Worm (Caenorhabditis elegans) whole organism, L1 larva: ENCODE data around the gene R13D11.3.

ENCODE experiments used
- C04F5.9 ChIP-seq: sonication (generic microtip); optimal IDR thresholded peaks from 2 replicates; lab custom pipeline; 2016; ENCODE audit warnings: missing genetic modification characterization, missing compliant biosample characterization
- C34B4.2 ChIP-seq: sonication (generic microtip); optimal IDR thresholded peaks from 2 replicates; lab custom pipeline; 2017; ENCODE audit warnings: mild to moderate bottlenecking, missing genetic modification characterization, missing compliant biosample characterization
- F16B12.6 ChIP-seq: fragments of 150-350 bp; optimal IDR thresholded peaks from 2 replicates; lab custom pipeline; 2014; ENCODE audit warnings: missing biosample characterization, missing genetic modification characterization
- Y116A8C.19 ChIP-seq: sonication (generic microtip); optimal IDR thresholded peaks from 2 replicates; lab custom pipeline; 2016; ENCODE audit warnings: missing compliant biosample characterization, missing genetic modification characterization, borderline replicate concordance
- alr-1 ChIP-seq: fragments of 200-800 bp; sonication (Bioruptor generic); optimal IDR thresholded peaks from 2 replicates; lab custom pipeline; 2018; ENCODE audit warnings: borderline replicate concordance, mild to moderate bottlenecking, missing genetic modification characterization, missing compliant biosample characterization
- blmp-1 ChIP-seq: fragments of 150-350 bp; optimal IDR thresholded peaks from 2 replicates; lab custom pipeline; 2014; ENCODE audit warnings: missing biosample characterization, missing genetic modification characterization
- ceh-63 ChIP-seq: fragments of 200-800 bp; sonication (Bioruptor generic); optimal IDR thresholded peaks from 2 replicates; lab custom pipeline; 2018; ENCODE audit warnings: mild to moderate bottlenecking, missing genetic modification characterization, missing compliant biosample characterization
- ceh-82 ChIP-seq, 3 experiments: fragments of 150-350 bp in 1 of 3; sonication (generic microtip) in 2 of 3; optimal IDR thresholded peaks; 2 replicates each; lab custom pipeline; 2014 to 2017; ENCODE audit warnings: missing biosample characterization in 3 of 3, missing genetic modification characterization in 3 of 3
- ces-1 ChIP-seq: fragments of 150-350 bp; optimal IDR thresholded peaks from 2 replicates; lab custom pipeline; 2014; ENCODE audit warnings: missing biosample characterization, missing genetic modification reagents, missing genetic modification characterization
- egl-27 ChIP-seq, 2 experiments: fragments of 150-350 bp in 1 of 2; sonication (generic microtip); optimal IDR thresholded peaks; 3 replicates each; lab custom pipeline; 2017 to 2018; ENCODE audit warnings: missing biosample characterization in 2 of 2, missing genetic modification characterization in 2 of 2, missing genetic modification reagents in 2 of 2
- elt-2 ChIP-seq: sonication (generic microtip); optimal IDR thresholded peaks from 2 replicates; lab custom pipeline; 2016; ENCODE audit warnings: missing genetic modification characterization, mild to moderate bottlenecking, inconsistent platforms, missing compliant biosample characterization, missing genetic modification reagents
- fkh-10 ChIP-seq: sonication (generic microtip); optimal IDR thresholded peaks from 2 replicates; lab custom pipeline; 2017; ENCODE audit warnings: missing biosample characterization, missing genetic modification reagents, missing genetic modification characterization
- fkh-4 ChIP-seq: sonication (generic microtip); optimal IDR thresholded peaks from 2 replicates; lab custom pipeline; 2016; ENCODE audit warnings: missing compliant biosample characterization, missing genetic modification characterization, borderline replicate concordance
- fkh-8 ChIP-seq: sonication (generic microtip); optimal IDR thresholded peaks from 2 replicates; lab custom pipeline; 2016; ENCODE audit warnings: mild to moderate bottlenecking, missing genetic modification characterization, missing compliant biosample characterization
- fos-1 ChIP-seq: fragments of 150-350 bp; optimal IDR thresholded peaks from 2 replicates; lab custom pipeline; 2014; ENCODE audit warnings: missing biosample characterization, missing genetic modification characterization
- hlh-17 ChIP-seq: fragments of 200-800 bp; sonication (Bioruptor generic); optimal IDR thresholded peaks from 2 replicates; lab custom pipeline; 2018; ENCODE audit warnings: missing genetic modification characterization, mild to moderate bottlenecking, missing compliant biosample characterization, moderate library complexity, borderline replicate concordance
- hpl-2 ChIP-seq: fragments of 150-350 bp; optimal IDR thresholded peaks from 2 replicates; lab custom pipeline; 2014; ENCODE audit warnings: missing biosample characterization, missing genetic modification reagents, missing genetic modification characterization
- irx-1 ChIP-seq: sonication (generic microtip); optimal IDR thresholded peaks from 2 replicates; lab custom pipeline; 2016; ENCODE audit warnings: missing genetic modification characterization, missing compliant biosample characterization
- lin-13 ChIP-seq: fragments of 150-350 bp; optimal IDR thresholded peaks from 2 replicates; lab custom pipeline; 2014; ENCODE audit warnings: missing biosample characterization, missing genetic modification reagents, missing genetic modification characterization
- lin-14 ChIP-seq: fragments of 200-800 bp; sonication (Bioruptor generic); optimal IDR thresholded peaks from 2 replicates; lab custom pipeline; 2018; ENCODE audit warnings: mild to moderate bottlenecking, missing genetic modification characterization, moderate library complexity, missing compliant biosample characterization
- lin-35 ChIP-seq, 2 experiments: fragments of 150-350 bp; optimal IDR thresholded peaks; 2 replicates each; lab custom pipeline; 2014; ENCODE audit warnings: missing biosample characterization in 2 of 2, missing genetic modification characterization in 2 of 2, missing genetic modification reagents in 2 of 2
- lin-39 ChIP-seq: fragments of 150-350 bp; optimal IDR thresholded peaks from 2 replicates; lab custom pipeline; 2014; ENCODE audit warnings: missing biosample characterization, missing genetic modification reagents, missing genetic modification characterization
- lsy-2 ChIP-seq, 2 experiments: fragments of 150-350 bp; optimal IDR thresholded peaks; 2 replicates each; lab custom pipeline; 2014; ENCODE audit warnings: missing biosample characterization in 2 of 2, missing genetic modification characterization in 2 of 2
- mab-9 ChIP-seq: fragments of 200-800 bp; sonication (Bioruptor generic); IDR thresholded peaks from 2 replicates; pipeline ENCODE4 v1.3.6; 2022; ENCODE audit warnings: missing genetic modification reagents, missing genetic modification characterization, missing compliant biosample characterization
- mdl-1 ChIP-seq, 2 experiments: fragments of 150-350 bp; optimal IDR thresholded peaks; 2 replicates each; lab custom pipeline; 2014 to 2017; ENCODE audit warnings: missing biosample characterization in 2 of 2, missing genetic modification characterization in 2 of 2, inconsistent platforms in 1 of 2
- mef-2 ChIP-seq: fragments of 150-350 bp; optimal IDR thresholded peaks from 2 replicates; lab custom pipeline; 2014; ENCODE audit warnings: missing biosample characterization, missing genetic modification characterization
- mep-1 ChIP-seq: fragments of 150-350 bp; optimal IDR thresholded peaks from 2 replicates; lab custom pipeline; 2014; ENCODE audit warnings: missing biosample characterization, missing genetic modification characterization
- nhr-12 ChIP-seq: sonication (generic microtip); optimal IDR thresholded peaks from 2 replicates; lab custom pipeline; 2017; ENCODE audit warnings: missing biosample characterization, missing genetic modification characterization
- nhr-19 ChIP-seq: fragments of 200-800 bp; sonication (Bioruptor generic); conservative IDR thresholded peaks from 2 replicates; pipeline ENCODE4 v1.3.6; 2022; ENCODE audit warnings: missing genetic modification characterization, missing compliant biosample characterization
- nhr-237 ChIP-seq: fragments of 150-350 bp; optimal IDR thresholded peaks from 2 replicates; lab custom pipeline; 2014; ENCODE audit warnings: missing biosample characterization, missing genetic modification characterization
- nhr-28 ChIP-seq: fragments of 150-350 bp; optimal IDR thresholded peaks from 2 replicates; lab custom pipeline; 2014; ENCODE audit warnings: missing biosample characterization, missing genetic modification characterization
- nhr-71 ChIP-seq: sonication (generic microtip); optimal IDR thresholded peaks from 2 replicates; lab custom pipeline; 2016; ENCODE audit warnings: mild to moderate bottlenecking, missing genetic modification characterization, moderate library complexity, missing compliant biosample characterization
- nhr-76 ChIP-seq: sonication (generic microtip); optimal IDR thresholded peaks from 2 replicates; lab custom pipeline; 2017; ENCODE audit warnings: missing biosample characterization, missing genetic modification characterization
- pag-3 ChIP-seq: sonication (generic microtip); optimal IDR thresholded peaks from 2 replicates; lab custom pipeline; 2017; ENCODE audit warnings: missing genetic modification characterization, mild to moderate bottlenecking, missing compliant biosample characterization, antibody characterized with exemption, borderline replicate concordance; ENCODE audit not compliant: insufficient read depth
- pqm-1 ChIP-seq: sonication (generic microtip); optimal IDR thresholded peaks from 3 replicates; lab custom pipeline; 2017; ENCODE audit warnings: missing biosample characterization, missing genetic modification characterization
- rnt-1 ChIP-seq: sonication (generic microtip); optimal IDR thresholded peaks from 2 replicates; lab custom pipeline; 2016; ENCODE audit warnings: mild to moderate bottlenecking, missing genetic modification characterization, moderate library complexity, missing compliant biosample characterization
- skn-1 ChIP-seq: fragments of 150-350 bp; optimal IDR thresholded peaks from 2 replicates; lab custom pipeline; 2014; ENCODE audit warnings: missing biosample characterization, missing genetic modification characterization
- snu-23 ChIP-seq: sonication (generic microtip); optimal IDR thresholded peaks from 2 replicates; lab custom pipeline; 2016; ENCODE audit warnings: missing genetic modification characterization, missing compliant biosample characterization
- sox-4 ChIP-seq: sonication (generic microtip); optimal IDR thresholded peaks from 2 replicates; lab custom pipeline; 2016; ENCODE audit warnings: missing genetic modification characterization, missing compliant biosample characterization
- sptf-1 ChIP-seq: fragments of 150-350 bp; optimal IDR thresholded peaks from 2 replicates; lab custom pipeline; 2014; ENCODE audit warnings: missing biosample characterization, missing genetic modification characterization
- swsn-7 ChIP-seq: sonication (generic microtip); optimal IDR thresholded peaks from 2 replicates; lab custom pipeline; 2016; ENCODE audit warnings: missing genetic modification characterization, missing compliant biosample characterization
- tbx-2 ChIP-seq: sonication (generic microtip); optimal IDR thresholded peaks from 2 replicates; lab custom pipeline; 2016; ENCODE audit warnings: missing genetic modification characterization, missing compliant biosample characterization
- unc-130 ChIP-seq: fragments of 150-350 bp; optimal IDR thresholded peaks from 2 replicates; lab custom pipeline; 2017; ENCODE audit warnings: missing biosample characterization, missing genetic modification characterization, inconsistent platforms
- unc-86 ChIP-seq: sonication (generic microtip); optimal IDR thresholded peaks from 2 replicates; lab custom pipeline; 2016; ENCODE audit warnings: missing genetic modification characterization, missing compliant biosample characterization
- unc-98 ChIP-seq: fragments of 200-800 bp; sonication (Bioruptor generic); IDR thresholded peaks from 2 replicates; pipeline ENCODE4 v1.3.6; 2022; ENCODE audit warnings: missing genetic modification characterization, missing compliant biosample characterization
- vab-15 ChIP-seq: sonication (generic microtip); optimal IDR thresholded peaks from 2 replicates; lab custom pipeline; 2017; ENCODE audit warnings: missing genotype, mild to moderate bottlenecking, missing genetic modification characterization, missing compliant biosample characterization
- zip-4 ChIP-seq: fragments of 200-800 bp; sonication (Bioruptor generic); optimal IDR thresholded peaks from 2 replicates; lab custom pipeline; 2018; ENCODE audit warnings: mild to moderate bottlenecking, missing genetic modification characterization, moderate library complexity, missing compliant biosample characterization
- ztf-4 ChIP-seq: fragments of 150-350 bp; optimal IDR thresholded peaks from 2 replicates; lab custom pipeline; 2014; ENCODE audit warnings: missing biosample characterization, missing genetic modification characterization

The R13D11.3 gene

DNA sequence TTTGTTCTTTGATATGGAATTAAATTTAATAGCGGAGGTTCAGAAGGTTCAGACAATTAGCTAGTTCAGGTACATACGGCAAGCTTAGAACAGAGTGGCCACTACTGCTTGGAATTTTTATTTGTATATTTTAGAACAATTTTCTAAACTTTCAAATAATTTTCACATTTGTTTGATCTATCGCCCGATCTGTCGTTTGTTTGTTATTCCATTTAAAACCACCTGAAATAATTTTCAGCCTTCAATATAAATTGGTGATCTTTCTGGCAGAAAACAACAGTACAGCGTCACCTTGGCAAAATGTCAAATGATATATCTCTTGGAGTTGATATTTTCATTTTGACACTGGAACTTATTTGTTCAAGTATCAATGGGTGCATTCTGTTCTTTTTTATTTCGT, at the start of gene R13D11.3:
Gene R13D11.3 (plus strand): TSS at position 301 of the 400 bp plus-strand sequence.
- TF ChIP-seq nhr-71 (no peak), fkh-8 (tag; lab: Kevin White, UChicago) (no peak), lin-39 (tag; lab: Kevin White, UChicago) (no peak), mdl-1 (tag; optimal IDR thresholded peaks at IDR 0.05; lab: Kevin White, UChicago) (no peak), hlh-17 (GFP tag; lab: Kevin White, UChicago) (no peak), lsy-2 (tag; optimal IDR thresholded peaks at IDR 0.05; lab: Kevin White, UChicago) (no peak), C34B4.2 (no peak), nhr-19 (GFP tag; lab: Robert Waterston, UW) (no peak), ceh-82 (tag; optimal IDR thresholded peaks at IDR 0.05; lab: Kevin White, UChicago) (no peak), vab-15 (tag; lab: Kevin White, UChicago) (no peak), fkh-4 (no peak), mef-2 (tag; lab: Kevin White, UChicago) (no peak), ztf-4 (tag; lab: Kevin White, UChicago) (no peak)
- TF ChIP-seq, all 84 proteins: peak for 0

DNA sequence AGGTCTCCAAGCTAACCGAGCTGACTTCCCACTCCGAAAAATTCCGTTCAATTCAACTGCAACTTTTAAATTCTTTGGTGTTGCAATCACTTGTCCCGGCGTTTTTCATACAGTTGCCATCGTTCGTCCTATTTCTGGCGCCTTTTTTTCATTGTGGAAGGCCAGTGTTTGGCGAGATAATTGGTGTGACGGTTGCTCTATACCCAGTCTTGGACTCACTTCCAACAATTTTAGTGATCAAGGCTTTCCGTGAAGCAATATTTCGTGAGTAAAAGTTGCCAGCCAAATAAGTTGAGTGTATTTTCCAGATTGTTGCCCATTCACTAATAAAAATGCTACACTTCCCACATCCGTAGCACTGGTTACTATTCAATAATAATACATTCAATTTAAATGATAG, 42.6 kb upstream of the R13D11.3 start:
- TF ChIP-seq snu-23 (GFP tag; lab: Kevin White, UChicago) (no peak), lin-14 (no peak), nhr-28 (tag; lab: Kevin White, UChicago) (no peak), sox-4 (tag; lab: Kevin White, UChicago) (no peak), hlh-17 (GFP tag; lab: Kevin White, UChicago) (no peak), nhr-12 (no peak), F16B12.6 (no peak), ceh-63 (GFP tag; lab: Kevin White, UChicago) (no peak), sptf-1 (tag; lab: Kevin White, UChicago) (no peak), skn-1 (tag; lab: Kevin White, UChicago) (no peak), Y116A8C.19 (tag; lab: Kevin White, UChicago) (no peak)

DNA sequence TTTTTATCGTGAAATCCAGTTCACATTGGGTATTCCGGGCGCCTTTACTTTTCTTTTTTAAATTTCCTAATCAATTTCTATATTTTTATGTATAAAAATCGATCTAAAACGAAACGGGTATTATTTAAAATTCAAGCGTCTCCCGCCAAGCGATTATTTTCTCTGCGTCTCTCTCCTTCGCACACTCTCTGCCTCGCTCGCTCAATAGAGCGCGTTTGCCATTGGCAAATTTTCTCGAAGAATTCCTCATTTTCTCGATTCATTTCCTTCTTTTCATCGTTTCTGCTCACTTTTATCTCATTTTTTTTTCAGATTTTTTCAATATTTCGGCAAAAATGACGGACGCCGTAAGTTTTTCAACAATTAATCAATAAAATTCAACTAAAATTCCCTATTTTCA, 41.6 kb upstream of the R13D11.3 start, which contains the start of gene sti-1:
Gene sti-1 (plus strand): TSS at position 263 of the 400 bp plus-strand sequence.
- TF ChIP-seq lin-13 (GFP tag; lab: Kevin White, UChicago) = peak; percentile 79
- TF ChIP-seq irx-1 (tag; lab: Kevin White, UChicago) = peak; percentile 81
- TF ChIP-seq ztf-4 (tag; lab: Kevin White, UChicago) = no peak
- TF ChIP-seq nhr-28 (tag; lab: Kevin White, UChicago) = peak; percentile 39
- TF ChIP-seq mef-2 (tag; lab: Kevin White, UChicago) = no peak
- peak; percentile 76 for TF ChIP-seq fos-1
- no peak for TF ChIP-seq ceh-63 (GFP tag; lab: Kevin White, UChicago)
- no peak for TF ChIP-seq ces-1 (GFP tag; lab: Kevin White, UChicago)
- TF ChIP-seq hlh-17 (GFP tag; lab: Kevin White, UChicago) = no peak
- TF ChIP-seq mab-9 (GFP tag; lab: Robert Waterston, UW) = peak; percentile 79
- TF ChIP-seq C04F5.9 (tag; lab: Kevin White, UChicago) = peak; percentile 41
- peak; percentile 95 for TF ChIP-seq mep-1 (tag; lab: Kevin White, UChicago)
- TF ChIP-seq hpl-2 (GFP tag; lab: Kevin White, UChicago) = no peak
- TF ChIP-seq egl-27 (tag; optimal IDR thresholded peaks at IDR 0.05; lab: Kevin White, UChicago) = no peak
- TF ChIP-seq nhr-237 (tag; lab: Kevin White, UChicago) = peak; percentile 83
- peak; percentile 89 for TF ChIP-seq unc-130 (tag; lab: Kevin White, UChicago)
- TF ChIP-seq ceh-82 (tag; optimal IDR thresholded peaks at IDR 0.05; lab: Kevin White, UChicago) = peak; percentile 85 to 92 (median 88)
- TF ChIP-seq pqm-1 (tag; lab: Kevin White, UChicago) = no peak
- peak; percentile 49 for TF ChIP-seq elt-2
- TF ChIP-seq F16B12.6 = peak; percentile 36
- peak; percentile 74 for TF ChIP-seq blmp-1 (tag; lab: Kevin White, UChicago)
- peak; percentile 83 for TF ChIP-seq fkh-8 (tag; lab: Kevin White, UChicago)
- peak; percentile 56 for TF ChIP-seq zip-4
- TF ChIP-seq sox-4 (tag; lab: Kevin White, UChicago) = peak; percentile 71
- peak; percentile 19 for TF ChIP-seq fkh-10
- TF ChIP-seq lin-35 (GFP tag; optimal IDR thresholded peaks at IDR 0.05; lab: Kevin White, UChicago) = peak; percentile 97 to 99
- TF ChIP-seq unc-86 (tag; lab: Kevin White, UChicago) = peak; percentile 87
- peak; percentile 98 for TF ChIP-seq lin-14
- peak; percentile 91 for TF ChIP-seq tbx-2 (tag; lab: Kevin White, UChicago)
- TF ChIP-seq nhr-76 (tag; lab: Kevin White, UChicago) = no peak
- TF ChIP-seq unc-98 (GFP tag; lab: Robert Waterston, UW) = peak; percentile 35; the same call in 1 of the 2 replicates
- TF ChIP-seq rnt-1 (tag; lab: Kevin White, UChicago) = peak; percentile 91
- no peak for TF ChIP-seq pag-3 (tag; lab: Kevin White, UChicago)
- peak; percentile 92 for TF ChIP-seq swsn-7 (tag; lab: Kevin White, UChicago)
- TF ChIP-seq alr-1 (tag; lab: Kevin White, UChicago) = no peak
